Comparison of ENCODE assay signal across 3 worm cellular contexts in genomic region chrII:12961743-12962142, ce11.
A peak's percentile ranks its signal among the peaks of the same experiment; 100 is the strongest.
TF ChIP-seq lines count a peak whose summit lies in the region.

No protein-coding gene starts in this region.

TF ChIP-seq in whole organism, L1 larva, 84 proteins besides CTCF, POLR2A, EP300 and RAD21:
- TF ChIP-seq lin-15B (tag; optimal IDR thresholded peaks at IDR 0.05; lab: Kevin White, UChicago) (no peak), blmp-1 (tag; optimal IDR thresholded peaks at IDR 0.05; lab: Kevin White, UChicago) (peak; percentile 91)

TF ChIP-seq in whole organism, L2 larva, 48 proteins besides CTCF, POLR2A, EP300 and RAD21:
- TF ChIP-seq nhr-21 (tag; optimal IDR thresholded peaks at IDR 0.05; lab: Kevin White, UChicago) (no peak), nhr-77 (tag; optimal IDR thresholded peaks at IDR 0.05; lab: Kevin White, UChicago) (no peak), nhr-23 (tag; optimal IDR thresholded peaks at IDR 0.05; lab: Kevin White, UChicago) (no peak), lin-11 (tag; optimal IDR thresholded peaks at IDR 0.05; lab: Kevin White, UChicago) (no peak), blmp-1 (tag; optimal IDR thresholded peaks at IDR 0.05; lab: Kevin White, UChicago; ENCODE audit: insufficient read depth) (peak; percentile 30), snpc-4 (tag; optimal IDR thresholded peaks at IDR 0.05; lab: Kevin White, UChicago) (no peak), elt-3 (tag; optimal IDR thresholded peaks at IDR 0.05; lab: Kevin White, UChicago) (no peak)

TF ChIP-seq in whole organism, L4 larva, 104 proteins besides CTCF, POLR2A, EP300 and RAD21:
- TF ChIP-seq egl-43 (GFP tag; IDR thresholded peaks at IDR 0.05; lab: Robert Waterston, UW), result no peak
- TF ChIP-seq aha-1 (tag; lab: Kevin White, UChicago), result peak; percentile 86

Comparison
In these comparisons a context has a peak if more than half of its experiments do, and no peak if none do; other contexts are left out.
1. Of the 29 proteins assayed by ChIP-seq in both whole organism, L4 larva and whole organism, L1 larva: peak only in whole organism, L4 larva: aha-1; only in whole organism, L1 larva: none; in both: none; in neither: 28.